Worm (Caenorhabditis elegans): ENCODE results near the gene Y62F5A.10.

Gene Y62F5A.10

ce11 chrII:11566970-11567711 is 45.7 kb downstream of the Y62F5A.10 start, which contains the start of gene F54D5.5:
Gene F54D5.5 (minus strand): TSS chrII:11567020.
- TF ChIP-seq drap-1 (GFP tag; optimal IDR thresholded peaks at IDR 0.05) (peak; percentile 23), bed-3 (GFP tag; optimal IDR thresholded peaks at IDR 0.05) (no peak), zip-8 (tag; optimal IDR thresholded peaks at IDR 0.05) (no peak), unc-39 (tag; optimal IDR thresholded peaks at IDR 0.05) (peak; percentile 63), lin-13 (tag; optimal IDR thresholded peaks at IDR 0.05) (peak; percentile 35), nhr-12 (tag; optimal IDR thresholded peaks at IDR 0.05) (no peak), unc-62 (GFP tag; optimal IDR thresholded peaks at IDR 0.05) (peak; percentile 48), mls-2 (tag; optimal IDR thresholded peaks at IDR 0.05) (peak; percentile 94), snpc-4 (tag; optimal IDR thresholded peaks at IDR 0.05) (no peak), nhr-2 (tag; optimal IDR thresholded peaks at IDR 0.05) (no peak), ztf-11 (tag; optimal IDR thresholded peaks at IDR 0.05) (peak; percentile 80), lsy-2 (tag; optimal IDR thresholded peaks at IDR 0.05) (peak; percentile 44), elt-1 (tag; optimal IDR thresholded peaks at IDR 0.05; ENCODE audit: borderline replicate concordance, insufficient read depth) (peak; percentile 42), blmp-1 (tag; optimal IDR thresholded peaks at IDR 0.05) (no peak), tbx-8 (GFP tag; optimal IDR thresholded peaks at IDR 0.05) (no peak), cnd-1 (tag; optimal IDR thresholded peaks at IDR 0.05) (peak; percentile 86), nhr-28 (tag; optimal IDR thresholded peaks at IDR 0.05) (no peak), elt-3 (tag; optimal IDR thresholded peaks at IDR 0.05) (no peak), ceh-83 (GFP tag; optimal IDR thresholded peaks at IDR 0.05) (no peak), flh-1 (GFP tag; optimal IDR thresholded peaks at IDR 0.05) (no peak), nhr-76 (tag; optimal IDR thresholded peaks at IDR 0.05) (no peak), sem-2 (GFP tag; optimal IDR thresholded peaks at IDR 0.05) (no peak), pha-4 (tag; optimal IDR thresholded peaks at IDR 0.05) (peak; percentile 16), sptf-1 (tag; optimal IDR thresholded peaks at IDR 0.05) (peak; percentile 88), mab-5 (tag; optimal IDR thresholded peaks at IDR 0.05) (no peak), nhr-237 (tag; optimal IDR thresholded peaks at IDR 0.05) (no peak), mep-1 (tag; optimal IDR thresholded peaks at IDR 0.05) (peak; percentile 70), ham-2 (GFP tag; optimal IDR thresholded peaks at IDR 0.05) (peak; percentile 65), lin-32 (GFP tag; optimal IDR thresholded peaks at IDR 0.05) (no peak), ces-1 (GFP tag; optimal IDR thresholded peaks at IDR 0.05) (peak; percentile 90), hlh-1 (tag; optimal IDR thresholded peaks at IDR 0.05) (peak; percentile 50), unc-120 (tag; optimal IDR thresholded peaks at IDR 0.05; ENCODE audit: poor library complexity, severe bottlenecking) (peak; percentile 8), ceh-39 (tag; optimal IDR thresholded peaks at IDR 0.05) (peak; percentile 27), M03D4.4 (tag; optimal IDR thresholded peaks at IDR 0.05) (no peak), ceh-43 (GFP tag; optimal IDR thresholded peaks at IDR 0.05) (no peak)

ce11 chrII:11568670-11569069 is 47.3 kb downstream of the Y62F5A.10 start:
- peak; percentile 7 for TF ChIP-seq lsy-2 (tag; optimal IDR thresholded peaks at IDR 0.05)
- peak; percentile 66 for TF ChIP-seq lin-32 (GFP tag; optimal IDR thresholded peaks at IDR 0.05)
- TF ChIP-seq hlh-1 (tag; optimal IDR thresholded peaks at IDR 0.05): peak; percentile 62
- no peak for TF ChIP-seq M03D4.4 (tag; optimal IDR thresholded peaks at IDR 0.05)
- no peak for TF ChIP-seq snpc-4 (tag; optimal IDR thresholded peaks at IDR 0.05)

- TF ChIP-seq nhr-2 (tag; optimal IDR thresholded peaks at IDR 0.05) (no peak), sptf-1 (tag; optimal IDR thresholded peaks at IDR 0.05) (no peak), tbx-8 (GFP tag; optimal IDR thresholded peaks at IDR 0.05) (no peak), snpc-4 (tag; optimal IDR thresholded peaks at IDR 0.05) (no peak), blmp-1 (tag; optimal IDR thresholded peaks at IDR 0.05) (no peak), nhr-237 (tag; optimal IDR thresholded peaks at IDR 0.05) (no peak), cnd-1 (tag; optimal IDR thresholded peaks at IDR 0.05) (no peak), sem-2 (GFP tag; optimal IDR thresholded peaks at IDR 0.05) (no peak), ztf-11 (tag; optimal IDR thresholded peaks at IDR 0.05) (no peak), mls-2 (tag; optimal IDR thresholded peaks at IDR 0.05) (no peak), hlh-1 (tag; optimal IDR thresholded peaks at IDR 0.05) (no peak), ces-1 (GFP tag; optimal IDR thresholded peaks at IDR 0.05) (no peak), M03D4.4 (tag; optimal IDR thresholded peaks at IDR 0.05) (no peak), zip-8 (tag; optimal IDR thresholded peaks at IDR 0.05) (no peak), elt-1 (tag; optimal IDR thresholded peaks at IDR 0.05; ENCODE audit: borderline replicate concordance, insufficient read depth) (no peak), elt-3 (tag; optimal IDR thresholded peaks at IDR 0.05) (no peak), bed-3 (GFP tag; optimal IDR thresholded peaks at IDR 0.05) (no peak), ham-2 (GFP tag; optimal IDR thresholded peaks at IDR 0.05) (no peak), nhr-76 (tag; optimal IDR thresholded peaks at IDR 0.05) (no peak)
These were observed 47.9 kb downstream of the Y62F5A.10 start, which contains the start of the genes F54D5.23 and F54D5.4 for ce11 chrII:11569213-11569868. Gene F54D5.23 (minus strand): TSS chrII:11569287. Gene F54D5.4 (plus strand): TSS chrII:11569818.

Measured in whole organism, mixed stage, embryonic.